Fruit fly (Drosophila melanogaster) whole organism, larva: ENCODE data around the gene CG15170.

ENCODE experiments used
- noc ChIP-seq: fragments of 200-800 bp; sonication (Bioruptor generic); optimal IDR thresholded peaks from 3 replicates; lab custom pipeline; 2019; ENCODE audit warnings: missing biosample characterization, mild to moderate bottlenecking, missing genetic modification characterization, moderate library complexity

CG15170 gene

DNA sequence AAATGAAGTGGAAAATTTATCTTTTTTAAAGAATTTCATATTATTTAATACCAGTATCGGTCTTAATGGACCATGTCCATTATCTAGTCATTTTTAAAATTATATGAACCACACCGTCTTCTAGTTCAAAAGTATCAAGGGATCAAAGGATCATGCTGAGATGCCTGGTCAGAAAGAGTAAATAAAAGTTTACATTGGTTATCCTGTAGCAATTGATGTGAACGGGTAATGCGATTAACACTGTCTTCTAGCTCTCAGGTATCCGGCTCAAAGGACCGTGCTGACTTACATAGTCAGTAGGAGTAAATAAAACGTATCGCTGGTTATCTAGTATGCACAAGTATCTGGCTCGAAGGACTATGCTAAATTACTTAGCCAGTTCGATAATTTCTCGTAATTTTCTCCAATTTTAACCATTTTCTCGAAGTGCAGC, 29.1 kb upstream of the CG15170 start:
- no peak for TF ChIP-seq noc

dm6 chr2L:19018266-19018665, 28.2 kb upstream of the CG15170 start:
- no peak for TF ChIP-seq noc

dm6 chr2L:19017060-19017459, 27.0 kb upstream of the CG15170 start:
- TF ChIP-seq noc: no peak

DNA sequence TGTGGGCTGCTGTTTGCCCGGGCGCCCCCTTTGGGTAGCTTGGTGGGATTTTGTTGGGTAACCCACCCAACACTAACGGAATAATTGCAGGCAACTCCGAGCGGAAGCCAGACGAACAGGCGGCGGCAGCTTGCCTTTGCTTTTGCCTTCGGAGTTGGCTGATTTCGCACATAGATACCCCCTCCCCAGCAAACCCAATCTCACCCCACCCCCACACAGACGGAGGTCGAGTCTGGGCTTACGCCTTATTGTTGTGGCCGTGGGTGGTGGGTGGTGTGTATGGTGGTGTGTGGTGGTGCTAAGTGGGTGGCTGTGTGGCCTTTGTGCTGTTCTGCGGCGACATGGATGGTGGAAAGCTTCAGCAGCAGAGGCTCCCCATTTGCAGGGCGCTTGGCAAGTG, 25.6 kb upstream of the CG15170 start:
- no peak for TF ChIP-seq noc

dm6 chr2L:19014881-19015366, 24.9 kb upstream of the CG15170 start:
- no peak for TF ChIP-seq noc

DNA sequence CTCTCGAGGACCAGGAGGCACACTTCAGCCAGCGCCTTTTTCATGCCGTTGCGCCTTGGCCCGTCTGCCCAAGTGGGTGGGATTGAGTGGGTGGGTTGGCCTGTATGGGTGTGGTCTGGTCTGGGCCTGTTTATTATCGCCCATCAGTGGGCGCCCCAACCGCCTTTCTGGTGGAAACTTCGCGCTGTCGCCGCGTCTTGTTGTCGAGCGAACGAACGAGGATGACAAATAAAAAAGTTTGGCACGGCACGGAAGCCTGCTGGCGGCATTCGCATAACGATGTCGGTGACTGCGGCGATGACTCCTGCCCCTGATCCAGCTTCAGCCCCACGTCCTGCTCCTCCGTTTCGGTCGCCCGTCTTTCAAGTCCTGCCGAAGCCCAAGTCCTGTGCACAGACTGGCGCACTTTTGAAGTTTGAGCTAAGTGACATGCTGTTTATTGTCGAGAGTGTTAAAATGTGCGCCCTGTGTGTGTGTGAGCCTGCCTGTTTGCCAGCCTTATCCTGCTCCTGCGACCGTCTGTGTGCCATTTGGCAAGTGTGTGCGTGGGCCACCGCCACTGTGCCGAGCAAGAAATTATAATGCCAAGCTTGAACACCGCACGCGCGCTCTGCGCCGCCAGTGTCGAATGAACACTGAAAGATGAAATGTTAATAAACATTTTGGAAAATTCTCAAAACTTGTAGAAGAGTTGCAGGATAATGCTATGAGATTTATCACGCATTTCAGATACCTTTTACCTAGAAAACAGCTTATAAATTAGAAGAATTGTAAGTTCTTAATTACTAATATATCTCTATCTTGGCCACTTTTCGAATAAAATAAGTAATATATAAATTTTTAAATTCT, 24.2 kb upstream of the CG15170 start:
- TF ChIP-seq noc: peak; percentile 23

dm6 chr2L:19012776-19013328, 22.8 kb upstream of the CG15170 start:
- no peak for TF ChIP-seq noc

DNA sequence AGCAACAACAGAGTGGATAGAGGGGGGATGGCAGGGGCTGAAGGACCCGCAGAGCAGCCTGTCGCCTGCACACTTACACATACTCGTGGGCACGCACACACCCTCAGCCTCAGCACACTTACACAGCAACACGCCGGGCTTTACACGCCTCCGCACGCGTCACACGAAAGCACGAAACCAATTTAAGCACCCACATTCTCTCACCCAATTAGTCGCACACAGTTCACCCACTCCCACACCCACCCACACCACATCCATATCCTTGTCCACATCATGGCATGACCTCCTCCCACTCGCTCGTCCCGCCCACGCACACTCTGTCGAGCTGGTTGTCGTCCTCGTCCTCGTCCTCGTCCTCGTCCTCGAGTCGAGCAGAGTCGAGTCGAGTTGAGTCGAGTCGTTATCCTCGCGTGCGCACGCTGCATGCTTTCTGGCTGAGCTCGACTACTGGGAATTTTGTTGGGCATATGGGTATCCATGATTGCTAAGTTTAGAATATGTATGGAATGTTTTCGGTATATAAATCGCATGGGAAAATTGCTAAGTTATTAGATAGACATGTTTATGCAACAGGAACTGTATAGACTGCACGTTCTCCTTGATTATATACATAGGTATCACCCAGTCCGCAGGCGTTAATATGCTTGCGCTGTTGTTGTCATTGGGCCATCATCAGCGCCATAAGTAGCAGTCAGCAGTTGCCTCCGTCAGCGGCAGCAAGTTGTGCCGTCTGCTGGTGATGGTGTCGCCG, 22.0 kb upstream of the CG15170 start:
- TF ChIP-seq noc: peak; percentile 54

DNA sequence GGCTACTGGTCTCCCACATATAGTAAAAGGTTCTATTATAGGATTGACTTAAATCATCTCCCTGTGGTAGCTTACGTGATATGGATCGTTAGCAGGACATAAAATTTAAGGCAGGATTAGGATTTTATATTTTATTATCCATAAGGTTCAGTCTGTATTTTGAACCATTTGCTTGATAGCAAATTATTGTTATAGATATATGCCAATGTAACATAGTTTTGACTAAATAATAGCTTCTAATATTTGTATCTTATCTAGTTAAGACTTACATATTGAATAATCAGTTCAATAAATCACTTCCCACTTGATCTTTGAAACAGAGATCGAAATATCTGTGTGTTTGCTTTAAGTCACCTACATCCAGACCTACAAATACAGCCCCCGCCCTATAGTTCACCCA, 20.5 kb upstream of the CG15170 start, which contains the start of gene robl37BC:
robl37BC (plus strand) TSS at position 301 of the 400 bp plus-strand sequence.
- TF ChIP-seq noc: no peak

DNA sequence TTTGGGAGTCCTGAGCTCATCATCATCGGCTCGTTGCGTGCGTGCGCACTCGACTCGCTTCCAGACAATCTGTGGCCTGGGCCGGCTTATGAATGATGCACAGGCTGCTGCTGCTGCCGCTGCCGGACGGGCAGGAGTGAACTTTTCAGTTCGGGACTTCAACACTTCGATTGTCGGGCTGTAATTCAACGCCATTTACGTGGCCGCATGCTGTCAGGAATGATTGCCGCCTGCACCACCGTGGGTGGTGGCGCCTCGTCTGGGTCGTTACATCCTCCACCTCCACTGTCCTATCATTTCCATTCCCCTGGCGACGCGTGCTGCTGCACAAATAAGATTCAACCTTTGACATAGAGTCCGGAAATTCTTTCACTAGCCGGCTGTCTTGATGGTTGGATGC, 20.0 kb upstream of the CG15170 start:
- TF ChIP-seq noc: no peak

- TF ChIP-seq noc: peak; percentile 82
Observed at dm6 chr2L:19009130-19009529, 19.1 kb upstream of the CG15170 start, which contains the start of gene RpL30. Gene RpL30 (minus strand): TSS chr2L:19009306.

dm6 chr2L:19002959-19003371, 12.9 kb upstream of the CG15170 start, which contains the start of gene CG31793:
Gene CG31793 (plus strand): TSS chr2L:19003367.
- peak; percentile 88 for TF ChIP-seq noc

DNA sequence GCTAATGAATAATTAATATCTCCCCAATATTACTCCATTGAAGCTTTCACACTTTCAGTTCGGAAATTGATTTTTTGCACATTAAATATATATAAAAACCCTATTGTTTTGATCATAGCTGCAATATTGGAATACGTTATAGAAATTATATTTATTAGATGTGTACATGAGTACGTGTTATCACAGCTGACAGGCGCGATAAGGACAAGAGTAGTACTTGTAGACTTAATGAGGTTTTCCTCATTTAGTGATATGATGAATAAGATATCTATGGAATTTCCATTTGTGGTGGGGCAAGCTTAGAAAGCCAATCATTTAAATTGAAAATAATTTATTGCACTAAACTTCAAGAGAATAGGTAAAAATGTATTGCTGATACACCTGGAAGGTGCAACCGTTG, 12.4 kb upstream of the CG15170 start:
- no peak for TF ChIP-seq noc

DNA sequence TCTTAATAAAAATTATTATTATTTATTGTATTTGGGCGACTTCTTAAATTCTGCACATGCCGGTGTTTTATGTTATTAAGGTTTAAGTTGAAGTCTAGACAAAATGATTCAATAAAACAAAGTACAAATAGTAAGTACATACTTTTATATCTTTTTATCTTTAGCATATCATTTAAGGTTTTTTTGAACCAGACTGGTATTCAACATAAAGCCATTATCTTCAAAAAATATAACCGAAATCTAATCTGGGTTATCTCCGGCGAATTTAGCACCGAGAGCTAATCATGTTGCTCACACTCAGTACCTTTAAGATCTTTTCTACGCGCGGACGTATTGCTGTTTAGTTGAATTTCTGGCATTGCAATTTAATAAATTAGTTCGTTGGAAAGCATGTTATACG, 7.1 kb upstream of the CG15170 start, which contains the start of gene CG31792:
CG31792 (plus strand) TSS at position 301 of the 400 bp plus-strand sequence.
- no peak for TF ChIP-seq noc

dm6 chr2L:18995660-18996417, 5.8 kb upstream of the CG15170 start, which contains the start of gene CG10650:
Gene CG10650 (minus strand): TSS chr2L:18995934.
- TF ChIP-seq noc: peak; percentile 14

dm6 chr2L:18992196-18992595, 2.2 kb upstream of the CG15170 start, which contains the start of gene CG46465:
Gene CG46465 (plus strand): TSS chr2L:18992496.
- TF ChIP-seq noc: no peak
